Worm (Caenorhabditis elegans) whole organism, L4 larva: ENCODE measurements around the gene clp-10.

Experiments
- Y5F2A.4 ChIP-seq: fragments of 200-800 bp; sonication (Bioruptor generic); optimal IDR thresholded peaks from 2 replicates; lab custom pipeline; 2018; ENCODE audit warnings: mild to moderate bottlenecking, missing genetic modification characterization, missing compliant biosample characterization
- aly-2 ChIP-seq: sonication (generic microtip); optimal IDR thresholded peaks from 2 replicates; lab custom pipeline; 2018; ENCODE audit warnings: missing biosample characterization, missing genetic modification characterization
- ceh-62 ChIP-seq: sonication (generic microtip); optimal IDR thresholded peaks from 2 replicates; lab custom pipeline; 2017; ENCODE audit warnings: missing biosample characterization, missing genetic modification characterization
- ceh-82 ChIP-seq: sonication (generic microtip); optimal IDR thresholded peaks from 2 replicates; lab custom pipeline; 2017; ENCODE audit warnings: missing biosample characterization, missing genetic modification characterization
- ces-1 ChIP-seq: fragments of 150-350 bp; sonication (generic microtip); optimal IDR thresholded peaks from 4 replicates; lab custom pipeline; 2014; ENCODE audit warnings: missing biosample characterization, missing genetic modification reagents, missing genetic modification characterization
- fkh-10 ChIP-seq: fragments of 150-350 bp; optimal IDR thresholded peaks from 2 replicates; lab custom pipeline; 2014; ENCODE audit warnings: missing biosample characterization, missing genetic modification reagents, missing genetic modification characterization
- lin-13 ChIP-seq: fragments of 150-350 bp; optimal IDR thresholded peaks from 2 replicates; lab custom pipeline; 2014; ENCODE audit warnings: missing biosample characterization, missing genetic modification reagents, missing genetic modification characterization
- nhr-42 ChIP-seq: fragments of 200-800 bp; sonication (Bioruptor generic); IDR thresholded peaks from 2 replicates; pipeline ENCODE4 v1.3.6; 2022; ENCODE audit warnings: missing genetic modification characterization, missing compliant biosample characterization
- nhr-76 ChIP-seq: fragments of 150-350 bp; optimal IDR thresholded peaks from 2 replicates; lab custom pipeline; 2014; ENCODE audit warnings: missing biosample characterization, missing genetic modification characterization
- unc-39 ChIP-seq: sonication (generic microtip); optimal IDR thresholded peaks from 2 replicates; lab custom pipeline; 2017; ENCODE audit warnings: missing biosample characterization, missing genetic modification characterization
- zip-2 ChIP-seq: fragments of 150-350 bp; optimal IDR thresholded peaks from 2 replicates; lab custom pipeline; 2014; ENCODE audit warnings: missing biosample characterization, missing genetic modification characterization

- TF ChIP-seq zip-2 (tag; lab: Kevin White, UChicago) (no peak), ces-1 (GFP tag; lab: Kevin White, UChicago) (no peak), Y5F2A.4 (no peak), nhr-76 (no peak), fkh-10 (GFP tag; lab: Kevin White, UChicago) (no peak), ceh-62 (tag; lab: Kevin White, UChicago) (no peak), aly-2 (no peak), nhr-42 (no peak), ceh-82 (no peak), lin-13 (GFP tag; lab: Kevin White, UChicago) (no peak), unc-39 (tag; lab: Kevin White, UChicago) (no peak)
These were observed 6.4 kb downstream of the clp-10 start for ce11 chrIII:31600-31999.
